Worm (Caenorhabditis elegans): ENCODE measurements around the gene Y69A2AR.28.

Y69A2AR.28 gene

ce11 chrIV:2602862-2603189 is 10.0 kb downstream of the Y69A2AR.28 start (continued):
- TF ChIP-seq daf-16 (GFP tag; optimal IDR thresholded peaks at IDR 0.05) (no peak), daf-16 (tag; optimal IDR thresholded peaks at IDR 0.05) (no peak), php-3 (GFP tag; IDR thresholded peaks at IDR 0.05) (0 out of 2 replicates have a peak, but pooled peaks have one; percentile 22), tag-97 (GFP tag; IDR thresholded peaks at IDR 0.05) (0 out of 2 replicates have a peak, but pooled peaks have one; percentile 14), egl-43 (GFP tag; IDR thresholded peaks at IDR 0.05) (peak; percentile 70; the same call in 1 of the 2 replicates), skn-1 (tag; optimal IDR thresholded peaks at IDR 0.05) (no peak), ZK546.5 (tag; optimal IDR thresholded peaks at IDR 0.05) (no peak), ztf-7 (tag; optimal IDR thresholded peaks at IDR 0.05) (no peak), mdl-1 (tag; optimal IDR thresholded peaks at IDR 0.05) (no peak), unc-62 (GFP tag; optimal IDR thresholded peaks at IDR 0.05 in 1 of 2) (no peak), unc-62 (tag; optimal IDR thresholded peaks at IDR 0.05) (no peak), hlh-11 (tag; optimal IDR thresholded peaks at IDR 0.05) (no peak), snpc-4 (tag; optimal IDR thresholded peaks at IDR 0.05) (no peak), aly-2 (tag; optimal IDR thresholded peaks at IDR 0.05) (no peak), T26A8.4 (GFP tag; IDR thresholded peaks at IDR 0.05) (peak; percentile 62; the same call in 1 of the 2 replicates), daf-12 (tag; optimal IDR thresholded peaks at IDR 0.05) (no peak), spr-1 (tag; optimal IDR thresholded peaks at IDR 0.05) (no peak), dmd-9 (GFP tag; IDR thresholded peaks at IDR 0.05) (no peak), mep-1 (tag; optimal IDR thresholded peaks at IDR 0.05) (no peak), lin-39 (tag; optimal IDR thresholded peaks at IDR 0.05) (no peak), duxl-1 (tag; optimal IDR thresholded peaks at IDR 0.05; ENCODE audit: poor library complexity) (no peak), ceh-32 (tag; optimal IDR thresholded peaks at IDR 0.05; ENCODE audit: poor library complexity) (no peak), lim-7 (GFP tag; IDR thresholded peaks at IDR 0.05) (0 out of 2 replicates have a peak, but pooled peaks have one; percentile 42), lin-38 (GFP tag; IDR thresholded peaks at IDR 0.05) (peak; percentile 32), mxl-2 (GFP tag; conservative IDR thresholded peaks at IDR 0.05) (no peak), dmd-6 (GFP tag; IDR thresholded peaks at IDR 0.05) (no peak), snpc-1.2 (GFP tag; IDR thresholded peaks at IDR 0.05) (peak; percentile 55), cey-2 (tag; optimal IDR thresholded peaks at IDR 0.05; ENCODE audit: borderline replicate concordance, insufficient read depth) (no peak), pqm-1 (tag; optimal IDR thresholded peaks at IDR 0.05) (no peak), R02D3.7 (tag; optimal IDR thresholded peaks at IDR 0.05) (no peak), ama-1 (optimal IDR thresholded peaks at IDR 0.05) (no peak), lsy-2 (tag; optimal IDR thresholded peaks at IDR 0.05) (no peak), D1046.2 (GFP tag; IDR thresholded peaks at IDR 0.05) (0 out of 2 replicates have a peak, but pooled peaks have one; percentile 68), mes-2 (tag; optimal IDR thresholded peaks at IDR 0.05; ENCODE audit: poor library complexity, severe bottlenecking) (no peak), ces-1 (GFP tag; optimal IDR thresholded peaks at IDR 0.05) (no peak), F44E2.7 (GFP tag; IDR thresholded peaks at IDR 0.05) (no peak), hmg-1.1 (GFP tag; IDR thresholded peaks at IDR 0.05) (no peak), set-16 (GFP tag; IDR thresholded peaks at IDR 0.05) (peak; percentile 76), nhr-237 (tag; optimal IDR thresholded peaks at IDR 0.05) (no peak), ZK337.2 (GFP tag; IDR thresholded peaks at IDR 0.05) (0 out of 2 replicates have a peak, but pooled peaks have one; percentile 18), spr-3 (GFP tag; optimal IDR thresholded peaks at IDR 0.05) (no peak), ceh-28 (tag; optimal IDR thresholded peaks at IDR 0.05) (no peak), madf-9 (GFP tag; conservative IDR thresholded peaks at IDR 0.05) (peak; percentile 59; the same call in 1 of the 2 replicates), sdz-12 (GFP tag; optimal IDR thresholded peaks at IDR 0.05) (no peak), hlh-30 (tag; optimal IDR thresholded peaks at IDR 0.05; ENCODE audit: insufficient read depth) (no peak), zfp-3 (GFP tag; conservative IDR thresholded peaks at IDR 0.05) (0 out of 2 replicates have a peak, but pooled peaks have one; percentile 41), daf-19 (GFP tag; conservative IDR thresholded peaks at IDR 0.05) (no peak), Y75B8A.6 (GFP tag; IDR thresholded peaks at IDR 0.05) (no peak), nhr-77 (tag; optimal IDR thresholded peaks at IDR 0.05) (no peak)
